Fruit fly (Drosophila melanogaster) whole organism, embryonic: Measurements from ENCODE around the gene CG10481.

Experiments used
- C15 ChIP-seq: fragments of 200-800 bp; sonication (Bioruptor generic); IDR thresholded peaks from 3 replicates; pipeline ENCODE4 v1.3.6; 2022; ENCODE audit warnings: missing biosample characterization, missing genetic modification characterization
- CG12391 ChIP-seq: fragments of 200-800 bp; sonication (Bioruptor generic); optimal IDR thresholded peaks from 3 replicates; lab custom pipeline; 2018; ENCODE audit warnings: missing biosample characterization, mild to moderate bottlenecking, missing genetic modification characterization, moderate library complexity
- CG12744 ChIP-seq: fragments of 200-800 bp; sonication (Bioruptor generic); optimal IDR thresholded peaks from 2 replicates; lab custom pipeline; 2016; ENCODE audit warnings: missing biosample characterization, missing genetic modification characterization
- CG13287 ChIP-seq: fragments of 200-800 bp; sonication (Bioruptor generic); IDR thresholded peaks from 2 replicates; pipeline ENCODE4 v1.3.6; 2022; ENCODE audit warnings: missing biosample characterization, missing genetic modification characterization; ENCODE audit not compliant: partially characterized antibody
- CG1602 ChIP-seq: fragments of 200-800 bp; sonication (Bioruptor generic); optimal IDR thresholded peaks from 3 replicates; lab custom pipeline; 2016; ENCODE audit warnings: missing biosample characterization, missing genetic modification characterization
- CG1603 ChIP-seq: fragments of 200-800 bp; sonication (Bioruptor generic); optimal IDR thresholded peaks from 2 replicates; lab custom pipeline; 2019; ENCODE audit warnings: missing biosample characterization, mild to moderate bottlenecking, missing genetic modification characterization, moderate library complexity
- CG17612 ChIP-seq: fragments of 200-800 bp; sonication (Bioruptor generic); IDR thresholded peaks from 2 replicates; pipeline ENCODE4 v1.3.6; 2022; ENCODE audit warnings: missing biosample characterization, missing genetic modification characterization
- CG18599 ChIP-seq: fragments of 200-800 bp; sonication (Bioruptor generic); optimal IDR thresholded peaks from 3 replicates; lab custom pipeline; 2017; ENCODE audit warnings: missing biosample characterization, missing genetic modification characterization, mild to moderate bottlenecking, moderate library complexity, missing genetic modification reagents
- CG2199 ChIP-seq: fragments of 200-800 bp; sonication (Bioruptor generic); IDR thresholded peaks from 3 replicates; pipeline ENCODE4 v1.3.6; 2022; ENCODE audit warnings: missing biosample characterization, missing genetic modification characterization
- CG3065 ChIP-seq: fragments of 200-800 bp; sonication (Bioruptor generic); optimal IDR thresholded peaks from 2 replicates; lab custom pipeline; 2016; ENCODE audit warnings: missing biosample characterization, missing genetic modification characterization
- CG31224 ChIP-seq: fragments of 200-800 bp; sonication (Bioruptor generic); IDR thresholded peaks from 2 replicates; pipeline ENCODE4 v1.3.6; 2022; ENCODE audit warnings: missing biosample characterization, missing genetic modification characterization
- CG31388 ChIP-seq: fragments of 200-800 bp; sonication (Bioruptor generic); optimal IDR thresholded peaks from 2 replicates; lab custom pipeline; 2016; ENCODE audit warnings: missing biosample characterization, missing genetic modification characterization
- CG32772 ChIP-seq: fragments of 200-800 bp; sonication (Bioruptor generic); IDR thresholded peaks from 2 replicates; pipeline ENCODE4 v1.3.6; 2022; ENCODE audit warnings: missing biosample characterization, missing genetic modification characterization
- CG33213 ChIP-seq: fragments of 200-800 bp; sonication (Bioruptor generic); optimal IDR thresholded peaks from 3 replicates; lab custom pipeline; 2016; ENCODE audit warnings: missing biosample characterization, missing genetic modification characterization
- CG6254 ChIP-seq: fragments of 200-800 bp; sonication (Bioruptor generic); optimal IDR thresholded peaks from 3 replicates; lab custom pipeline; 2017; ENCODE audit warnings: mild to moderate bottlenecking, missing biosample characterization, missing genetic modification reagents, missing genetic modification characterization
- CG6272 ChIP-seq: fragments of 200-800 bp; sonication (Bioruptor generic); IDR thresholded peaks from 2 replicates; pipeline ENCODE4 v1.3.6; 2022; ENCODE audit warnings: missing biosample characterization, missing genetic modification characterization
- CG9437 ChIP-seq: fragments of 200-800 bp; sonication (Bioruptor generic); optimal IDR thresholded peaks from 2 replicates; lab custom pipeline; 2018; ENCODE audit warnings: missing biosample characterization, mild to moderate bottlenecking, missing genetic modification characterization
- Dek ChIP-seq: fragments of 200-800 bp; sonication (Bioruptor generic); optimal IDR thresholded peaks from 3 replicates; lab custom pipeline; 2019; ENCODE audit warnings: missing biosample characterization, mild to moderate bottlenecking, missing genetic modification characterization, moderate library complexity
- Doc3 ChIP-seq: fragments of 200-800 bp; sonication (Bioruptor generic); IDR thresholded peaks from 3 replicates; pipeline ENCODE4 v1.3.6; 2022; ENCODE audit warnings: missing biosample characterization, missing genetic modification characterization; ENCODE audit not compliant: partially characterized antibody
- HHEX ChIP-seq: fragments of 200-800 bp; sonication (Bioruptor generic); optimal IDR thresholded peaks from 3 replicates; lab custom pipeline; 2017; ENCODE audit warnings: missing biosample characterization, mild to moderate bottlenecking, missing genetic modification characterization, missing genetic modification reagents
- HLH54F ChIP-seq: fragments of 200-800 bp; sonication (Bioruptor generic); optimal IDR thresholded peaks from 3 replicates; lab custom pipeline; 2016; ENCODE audit warnings: missing biosample characterization, missing genetic modification characterization
- Hand ChIP-seq: fragments of 200-800 bp; sonication (Bioruptor generic); optimal IDR thresholded peaks from 2 replicates; lab custom pipeline; 2017; ENCODE audit warnings: mild to moderate bottlenecking, missing biosample characterization, missing genetic modification reagents, missing genetic modification characterization
- HmgD ChIP-seq: fragments of 200-800 bp; sonication (Bioruptor generic); optimal IDR thresholded peaks from 3 replicates; lab custom pipeline; 2016; ENCODE audit warnings: missing biosample characterization, missing genetic modification characterization
- Hmr ChIP-seq: fragments of 200-800 bp; sonication (Bioruptor generic); optimal IDR thresholded peaks from 3 replicates; lab custom pipeline; 2017; ENCODE audit warnings: mild to moderate bottlenecking, missing biosample characterization, missing genetic modification reagents, missing genetic modification characterization
- Hmx ChIP-seq: fragments of 200-800 bp; sonication (Bioruptor generic); optimal IDR thresholded peaks from 2 replicates; lab custom pipeline; 2016; ENCODE audit warnings: missing biosample characterization, missing genetic modification characterization
- Hsf ChIP-seq: fragments of 200-800 bp; sonication (Bioruptor generic); optimal IDR thresholded peaks from 3 replicates; lab custom pipeline; 2016; ENCODE audit warnings: missing biosample characterization, missing genetic modification characterization
- Mad ChIP-seq: fragments of 200-800 bp; sonication (Bioruptor generic); optimal IDR thresholded peaks from 2 replicates; lab custom pipeline; 2016; ENCODE audit warnings: missing biosample characterization, missing genetic modification characterization
- Med ChIP-seq: fragments of 200-800 bp; sonication (Bioruptor generic); peaks from one replicate; lab custom pipeline; 2016; ENCODE audit warnings: missing biosample characterization, missing genetic modification characterization, mild to moderate bottlenecking, inconsistent platforms, moderate library complexity
- NC2β ChIP-seq: fragments of 200-800 bp; sonication (Bioruptor generic); optimal IDR thresholded peaks from 2 replicates; lab custom pipeline; 2016; ENCODE audit warnings: missing biosample characterization, missing genetic modification characterization
- Oaz ChIP-seq: fragments of 200-800 bp; sonication (Bioruptor generic); IDR thresholded peaks from 2 replicates; pipeline ENCODE4 v1.3.6; 2022; ENCODE audit warnings: missing biosample characterization, missing genetic modification characterization
- Side ChIP-seq: fragments of 200-800 bp; sonication (Bioruptor generic); optimal IDR thresholded peaks from 2 replicates; lab custom pipeline; 2016; ENCODE audit warnings: missing biosample characterization, missing genetic modification characterization
- Sox102F ChIP-seq: fragments of 200-800 bp; sonication (Bioruptor generic); optimal IDR thresholded peaks from 2 replicates; lab custom pipeline; 2018; ENCODE audit warnings: missing biosample characterization, mild to moderate bottlenecking, missing genetic modification characterization, moderate library complexity
- ac ChIP-seq: fragments of 200-800 bp; sonication (Bioruptor generic); optimal IDR thresholded peaks from 3 replicates; lab custom pipeline; 2017; ENCODE audit warnings: missing biosample characterization, mild to moderate bottlenecking, missing genetic modification characterization
- ase ChIP-seq: fragments of 200-800 bp; sonication (Bioruptor generic); IDR thresholded peaks from 3 replicates; pipeline ENCODE4 v1.3.6; 2022; ENCODE audit warnings: missing biosample characterization, missing genetic modification characterization
- bcd ChIP-seq: fragments of 200-800 bp; sonication (Bioruptor generic); optimal IDR thresholded peaks from 2 replicates; lab custom pipeline; 2017; ENCODE audit warnings: missing biosample characterization, mild to moderate bottlenecking, missing genetic modification characterization
- bowl ChIP-seq: fragments of 200-800 bp; sonication (Bioruptor generic); IDR thresholded peaks from 2 replicates; pipeline ENCODE4 v1.3.6; 2022; ENCODE audit warnings: missing biosample characterization, missing genetic modification characterization
- caup ChIP-seq: fragments of 200-800 bp; sonication (Bioruptor generic); optimal IDR thresholded peaks from 3 replicates; lab custom pipeline; 2017; ENCODE audit warnings: missing biosample characterization, mild to moderate bottlenecking, missing genetic modification characterization, moderate library complexity; ENCODE audit not compliant: severe bottlenecking
- chif ChIP-seq, 2 experiments: fragments of 200-800 bp; sonication (Bioruptor generic); optimal IDR thresholded peaks; 3 replicates each; lab custom pipeline; 2016; ENCODE audit warnings: missing biosample characterization in 2 of 2, missing genetic modification characterization in 2 of 2
- crc ChIP-seq: fragments of 200-800 bp; sonication (Bioruptor generic); optimal IDR thresholded peaks from 2 replicates; lab custom pipeline; 2016; ENCODE audit warnings: missing biosample characterization, missing genetic modification characterization
- dpn ChIP-seq, 2 experiments: fragments of 200-800 bp; sonication (Bioruptor generic); optimal IDR thresholded peaks; 3 replicates each; lab custom pipeline; 2016; ENCODE audit warnings: missing biosample characterization in 2 of 2, missing genetic modification characterization in 2 of 2
- esg ChIP-seq: fragments of 200-800 bp; sonication (Bioruptor generic); conservative IDR thresholded peaks from 2 replicates; pipeline ENCODE4 v1.3.6; 2022; ENCODE audit warnings: missing biosample characterization, missing genetic modification characterization
- eyg ChIP-seq: fragments of 200-800 bp; sonication (Bioruptor generic); optimal IDR thresholded peaks from 3 replicates; lab custom pipeline; 2016; ENCODE audit warnings: missing biosample characterization, missing genetic modification characterization
- fd64A ChIP-seq: fragments of 200-800 bp; sonication (Bioruptor generic); optimal IDR thresholded peaks from 3 replicates; lab custom pipeline; 2018; ENCODE audit warnings: missing biosample characterization, mild to moderate bottlenecking, missing genetic modification characterization
- gfzf ChIP-seq: fragments of 200-800 bp; sonication (Bioruptor generic); optimal IDR thresholded peaks from 2 replicates; lab custom pipeline; 2016; ENCODE audit warnings: missing biosample characterization, mild to moderate bottlenecking, missing genetic modification characterization, moderate library complexity
- gro ChIP-seq: fragments of 200-800 bp; sonication (Bioruptor generic); optimal IDR thresholded peaks from 2 replicates; lab custom pipeline; 2016; ENCODE audit warnings: missing biosample characterization, missing genetic modification characterization
- her ChIP-seq: fragments of 200-800 bp; sonication (Bioruptor generic); optimal IDR thresholded peaks from 2 replicates; lab custom pipeline; 2016; ENCODE audit warnings: missing biosample characterization, missing genetic modification characterization
- luna ChIP-seq: fragments of 200-800 bp; sonication (Bioruptor generic); optimal IDR thresholded peaks from 2 replicates; lab custom pipeline; 2016; ENCODE audit warnings: missing biosample characterization, missing genetic modification characterization
- odd ChIP-seq: fragments of 200-800 bp; sonication (Bioruptor generic); optimal IDR thresholded peaks from 2 replicates; lab custom pipeline; 2017; ENCODE audit warnings: missing biosample characterization, mild to moderate bottlenecking, missing genetic modification characterization
- onecut ChIP-seq: fragments of 200-800 bp; sonication (Bioruptor generic); IDR thresholded peaks from 2 replicates; pipeline ENCODE4 v1.3.6; 2022; ENCODE audit warnings: missing biosample characterization, missing genetic modification characterization
- seq ChIP-seq: fragments of 200-800 bp; sonication (Bioruptor generic); IDR thresholded peaks from 2 replicates; pipeline ENCODE4 v1.3.6; 2022; ENCODE audit warnings: missing biosample characterization, missing genetic modification characterization
- unpg ChIP-seq: fragments of 200-800 bp; sonication (Bioruptor generic); optimal IDR thresholded peaks from 3 replicates; lab custom pipeline; 2018; ENCODE audit warnings: missing biosample characterization, mild to moderate bottlenecking, missing genetic modification characterization, moderate library complexity

CG10481 gene

dm6 chr2L:19869937-19870336, 22.4 kb downstream of the CG10481 start (continued):
- peak; percentile 51 for TF ChIP-seq CG1602 (GFP tag; lab: Kevin White, UChicago)
- peak; percentile 16; the same call in 1 of the 2 replicates for TF ChIP-seq bowl
- TF ChIP-seq fd64A (GFP tag; lab: Kevin White, UChicago), result peak; percentile 18
- TF ChIP-seq Hand, result no peak
- peak; percentile 50 for TF ChIP-seq CG33213 (GFP tag; lab: Kevin White, UChicago)
- no peak for TF ChIP-seq odd (GFP tag; lab: Kevin White, UChicago)
- peak; percentile 86 for TF ChIP-seq CG32772
- TF ChIP-seq esg (GFP tag; lab: Robert Waterston, UW), result peak; percentile 82
- TF ChIP-seq Doc3 (GFP tag; lab: Robert Waterston, UW), result no peak
- TF ChIP-seq CG18599 (GFP tag; lab: Kevin White, UChicago), result peak; percentile 76
- peak; percentile 67 to 73 for TF ChIP-seq chif (GFP tag; optimal IDR thresholded peaks at IDR 0.05; lab: Kevin White, UChicago)
- peak; percentile 74 for TF ChIP-seq seq (GFP tag; lab: Robert Waterston, UW)
- TF ChIP-seq Hsf (GFP tag; lab: Kevin White, UChicago), result peak; percentile 68
- TF ChIP-seq HmgD (GFP tag; lab: Kevin White, UChicago), result no peak
- TF ChIP-seq crc (GFP tag; lab: Kevin White, UChicago), result peak; percentile 19
- TF ChIP-seq NC2β, result peak; percentile 33
- no peak for TF ChIP-seq CG3065 (GFP tag; lab: Kevin White, UChicago)
- TF ChIP-seq unpg (GFP tag; lab: Kevin White, UChicago), result peak; percentile 57
- TF ChIP-seq onecut (GFP tag; lab: Robert Waterston, UW), result no peak
- peak; percentile 75; the same call in 2 of the 3 replicates for TF ChIP-seq ase (GFP tag; lab: Robert Waterston, UW)
- TF ChIP-seq Dek (tag; lab: Kevin White, UChicago), result no peak
- TF ChIP-seq CG12391, result no peak
- TF ChIP-seq Mad, result peak; percentile 53
- no peak for TF ChIP-seq CG12744 (GFP tag; lab: Kevin White, UChicago)
- TF ChIP-seq ac (GFP tag; lab: Kevin White, UChicago), result no peak
- peak; percentile 64 for TF ChIP-seq HLH54F
- TF ChIP-seq gfzf (GFP tag; lab: Kevin White, UChicago), result no peak
- TF ChIP-seq Oaz, result peak; percentile 67; the same call in 1 of the 2 replicates
- no peak for TF ChIP-seq luna (GFP tag; lab: Kevin White, UChicago)
- TF ChIP-seq CG17612, result peak; percentile 66
- TF ChIP-seq her, result peak; percentile 34
- peak; percentile 84; the same call in 2 of the 3 replicates for TF ChIP-seq CG2199 (GFP tag; lab: Robert Waterston, UW)
- TF ChIP-seq Side (GFP tag; lab: Kevin White, UChicago), result peak; percentile 39
- TF ChIP-seq CG31224, result peak; percentile 75
- peak; percentile 67 for TF ChIP-seq HHEX (GFP tag; lab: Kevin White, UChicago)
- peak; percentile 70 for TF ChIP-seq CG6272 (GFP tag; lab: Robert Waterston, UW)
- no peak for TF ChIP-seq CG31388 (GFP tag; lab: Kevin White, UChicago)
- peak; percentile 6 for TF ChIP-seq eyg (GFP tag; lab: Kevin White, UChicago)
- peak; percentile 23 for TF ChIP-seq caup (GFP tag; lab: Kevin White, UChicago)
- TF ChIP-seq bcd (GFP tag; lab: Kevin White, UChicago), result peak; percentile 68
- peak; percentile 63 for TF ChIP-seq Sox102F
- no peak for TF ChIP-seq CG13287 (GFP tag; lab: Robert Waterston, UW)
- TF ChIP-seq Hmr (GFP tag; lab: Kevin White, UChicago), result peak; percentile 42
- TF ChIP-seq dpn (GFP tag; optimal IDR thresholded peaks at IDR 0.05; lab: Kevin White, UChicago), result peak; percentile 69 to 70
- peak; percentile 66; the same call in 1 of the 3 replicates for TF ChIP-seq C15 (GFP tag; lab: Robert Waterston, UW)
- peak; percentile 78 for TF ChIP-seq CG1603 (tag; lab: Kevin White, UChicago)
- TF ChIP-seq CG6254, result peak; percentile 52
- TF ChIP-seq Med (GFP tag; lab: Kevin White, UChicago), result peak; percentile 95
- peak; percentile 19 for TF ChIP-seq gro
- TF ChIP-seq Hmx (GFP tag; lab: Kevin White, UChicago), result no peak
- no peak for TF ChIP-seq CG9437 (GFP tag; lab: Kevin White, UChicago)
